Worm (Caenorhabditis elegans): ENCODE data around the gene argn-1.

DNA sequence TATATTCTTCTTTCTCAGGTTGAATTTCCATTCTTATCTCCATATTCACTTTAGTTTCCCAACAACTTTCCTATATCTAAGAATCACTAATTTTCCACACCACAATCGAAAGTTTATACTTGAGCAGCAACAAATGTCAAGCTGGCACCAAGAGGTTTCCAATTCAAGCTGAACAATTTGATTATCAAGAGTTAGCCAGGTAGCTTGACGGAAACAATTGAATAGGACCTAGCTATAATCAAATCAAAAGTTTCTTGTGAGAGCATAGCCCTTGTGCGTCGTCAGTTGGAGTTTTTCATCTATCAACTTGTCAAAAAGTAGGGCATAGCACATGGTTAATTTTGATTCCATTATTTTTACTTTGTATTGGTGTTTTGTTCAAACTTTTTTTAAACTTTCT, 25.8 kb downstream of the argn-1 start:
- TF ChIP-seq unc-62 (GFP tag; optimal IDR thresholded peaks at IDR 0.05) (no peak), ama-1 (optimal IDR thresholded peaks at IDR 0.05) (no peak), skn-1 (tag; optimal IDR thresholded peaks at IDR 0.05) (no peak), nhr-11 (tag; optimal IDR thresholded peaks at IDR 0.05) (no peak), lsy-2 (tag; optimal IDR thresholded peaks at IDR 0.05) (no peak), R02D3.7 (tag; optimal IDR thresholded peaks at IDR 0.05) (no peak), nhr-6 (tag; optimal IDR thresholded peaks at IDR 0.05) (no peak), lin-13 (GFP tag; optimal IDR thresholded peaks at IDR 0.05) (no peak), ceh-16 (tag; optimal IDR thresholded peaks at IDR 0.05) (no peak), ztf-4 (tag; optimal IDR thresholded peaks at IDR 0.05) (no peak), elt-1 (tag; optimal IDR thresholded peaks at IDR 0.05) (no peak), lin-11 (tag; optimal IDR thresholded peaks at IDR 0.05) (no peak), snpc-4 (tag; optimal IDR thresholded peaks at IDR 0.05) (no peak)
